Worm (Caenorhabditis elegans): Measurements from ENCODE around the gene uggt-1.

Gene uggt-1

DNA sequence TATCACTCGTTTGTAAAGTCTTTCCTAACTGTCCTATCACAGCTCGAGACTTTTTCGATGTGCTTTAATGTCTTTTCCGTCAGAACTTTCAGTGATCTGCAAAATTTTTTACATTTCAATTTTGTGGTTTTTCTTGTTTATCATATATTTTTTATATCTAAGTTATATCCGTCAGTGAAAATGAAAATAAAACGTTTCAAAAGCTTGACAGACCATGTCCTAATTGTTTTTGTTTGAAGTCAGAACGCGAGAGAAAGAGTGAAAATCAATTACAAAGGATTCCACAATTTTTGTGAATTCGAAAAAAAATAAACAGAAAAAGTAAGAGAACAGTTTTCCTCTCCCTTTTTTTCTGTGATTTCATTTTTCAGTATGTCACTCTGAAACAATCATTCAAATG is 47.4 kb upstream of the uggt-1 start, which contains the start of gene F46C8.1:
Gene F46C8.1 (plus strand): TSS at position 301 of the 400 bp plus-strand sequence.
- TF ChIP-seq nhr-237 (tag; optimal IDR thresholded peaks at IDR 0.05) (no peak), nhr-28 (tag; optimal IDR thresholded peaks at IDR 0.05) (no peak), ZK546.5 (tag; optimal IDR thresholded peaks at IDR 0.05) (no peak), pha-4 (tag; optimal IDR thresholded peaks at IDR 0.05) (no peak), fos-1 (tag; optimal IDR thresholded peaks at IDR 0.05) (no peak), nhr-67 (tag; optimal IDR thresholded peaks at IDR 0.05) (no peak), jun-1 (tag; optimal IDR thresholded peaks at IDR 0.05) (no peak)

DNA sequence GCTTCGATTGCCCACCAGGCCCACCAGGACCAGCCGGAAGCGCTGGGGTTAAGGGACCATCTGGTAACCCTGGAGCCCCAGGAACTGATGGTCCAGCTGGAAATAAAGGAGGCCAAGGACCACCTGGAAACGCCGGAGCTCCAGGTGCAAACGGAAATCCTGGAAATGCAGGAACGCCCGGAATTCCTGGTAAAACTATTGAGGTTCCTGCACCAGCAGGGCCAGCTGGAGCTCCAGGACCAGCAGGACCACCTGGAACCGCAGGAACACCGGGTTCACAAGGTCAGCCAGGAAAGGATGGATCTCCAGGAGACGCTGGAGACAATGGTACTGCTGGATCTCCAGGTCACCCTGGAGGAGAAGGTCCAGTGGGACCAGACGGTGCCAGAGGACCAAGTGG is 46.9 kb upstream of the uggt-1 start:
- no peak for TF ChIP-seq nhr-237 (tag; optimal IDR thresholded peaks at IDR 0.05)
- TF ChIP-seq unc-39 (tag; optimal IDR thresholded peaks at IDR 0.05): no peak
- no peak for TF ChIP-seq nhr-28 (tag; optimal IDR thresholded peaks at IDR 0.05)
- no peak for TF ChIP-seq ceh-28 (tag; optimal IDR thresholded peaks at IDR 0.05)
- TF ChIP-seq egl-5 (tag; optimal IDR thresholded peaks at IDR 0.05): no peak
- no peak for TF ChIP-seq lsy-12 (tag; optimal IDR thresholded peaks at IDR 0.05)
- no peak for TF ChIP-seq ztf-11 (tag; optimal IDR thresholded peaks at IDR 0.05)
- no peak for TF ChIP-seq nhr-11 (tag; optimal IDR thresholded peaks at IDR 0.05)
- no peak for TF ChIP-seq elt-1 (tag; optimal IDR thresholded peaks at IDR 0.05)

DNA sequence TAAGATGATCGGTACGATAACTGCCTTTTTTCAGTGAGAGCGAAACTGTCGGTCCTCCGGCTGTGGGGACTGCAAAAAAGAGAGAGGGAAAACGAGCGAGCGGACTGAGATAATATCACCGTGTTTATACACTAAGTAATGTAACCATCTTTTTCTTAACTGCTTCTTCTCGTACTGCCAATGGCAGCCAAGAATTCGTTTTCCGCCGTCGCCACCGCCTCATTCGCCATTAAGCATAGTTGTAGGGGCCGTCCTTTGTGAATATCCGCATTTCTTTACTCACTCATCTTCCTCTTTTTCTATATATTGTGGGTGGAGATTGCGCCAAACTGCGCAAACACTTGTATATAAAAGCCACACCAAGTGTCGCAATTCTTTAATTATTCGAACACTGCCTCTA is 45.7 kb upstream of the uggt-1 start, which contains the start of gene col-174:
Gene col-174 (plus strand): TSS at position 301 of the 400 bp plus-strand sequence.
- TF ChIP-seq nhr-67 (tag; optimal IDR thresholded peaks at IDR 0.05) (no peak), nhr-43 (tag; optimal IDR thresholded peaks at IDR 0.05; ENCODE audit: poor library complexity, severe bottlenecking) (no peak), egl-5 (tag; optimal IDR thresholded peaks at IDR 0.05) (no peak), daf-12 (tag; optimal IDR thresholded peaks at IDR 0.05) (no peak), eor-1 (tag; optimal IDR thresholded peaks at IDR 0.05) (no peak), fkh-2 (tag; optimal IDR thresholded peaks at IDR 0.05) (no peak)

DNA sequence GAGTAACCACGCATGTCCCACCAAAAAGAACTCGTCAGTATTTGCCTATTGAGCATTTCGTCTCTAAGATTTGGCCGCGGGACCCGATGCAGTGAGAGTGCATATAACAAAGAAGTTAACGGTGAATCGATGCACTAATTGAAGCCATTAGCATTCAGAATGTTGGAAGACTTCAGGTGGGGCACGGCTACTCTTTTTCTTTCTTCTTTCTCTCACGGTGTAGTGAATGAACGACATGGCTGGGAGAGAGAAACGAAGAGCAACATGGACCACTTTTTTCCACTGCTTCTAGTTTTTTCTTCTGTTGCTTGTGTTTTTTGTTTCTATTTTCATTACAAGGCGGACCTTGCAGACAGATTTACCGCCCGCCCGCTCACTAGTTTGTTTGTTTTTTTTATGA is 40.3 kb upstream of the uggt-1 start:
- no peak for TF ChIP-seq pqm-1 (tag; optimal IDR thresholded peaks at IDR 0.05)
- no peak for TF ChIP-seq nhr-237 (tag; optimal IDR thresholded peaks at IDR 0.05)
- no peak for TF ChIP-seq fos-1 (tag; optimal IDR thresholded peaks at IDR 0.05)
- TF ChIP-seq ztf-4 (tag; optimal IDR thresholded peaks at IDR 0.05): no peak
- TF ChIP-seq nhr-43 (tag; optimal IDR thresholded peaks at IDR 0.05; ENCODE audit: poor library complexity, severe bottlenecking): no peak
- no peak for TF ChIP-seq ceh-82 (tag; optimal IDR thresholded peaks at IDR 0.05)
- no peak for TF ChIP-seq hmg-11 (tag; optimal IDR thresholded peaks at IDR 0.05)
- no peak for TF ChIP-seq nhr-77 (tag; optimal IDR thresholded peaks at IDR 0.05)
- no peak for TF ChIP-seq egl-27 (tag; optimal IDR thresholded peaks at IDR 0.05)
- TF ChIP-seq lin-39 (tag; optimal IDR thresholded peaks at IDR 0.05): no peak
- TF ChIP-seq ZK546.5 (tag; optimal IDR thresholded peaks at IDR 0.05): no peak
- TF ChIP-seq ama-1 (optimal IDR thresholded peaks at IDR 0.05): no peak
- TF ChIP-seq zag-1 (tag; optimal IDR thresholded peaks at IDR 0.05): no peak
- no peak for TF ChIP-seq lsy-12 (tag; optimal IDR thresholded peaks at IDR 0.05)
- no peak for TF ChIP-seq nhr-25 (tag; optimal IDR thresholded peaks at IDR 0.05)
- TF ChIP-seq fkh-2 (tag; optimal IDR thresholded peaks at IDR 0.05): no peak
- TF ChIP-seq skn-1 (tag; optimal IDR thresholded peaks at IDR 0.05): no peak

DNA sequence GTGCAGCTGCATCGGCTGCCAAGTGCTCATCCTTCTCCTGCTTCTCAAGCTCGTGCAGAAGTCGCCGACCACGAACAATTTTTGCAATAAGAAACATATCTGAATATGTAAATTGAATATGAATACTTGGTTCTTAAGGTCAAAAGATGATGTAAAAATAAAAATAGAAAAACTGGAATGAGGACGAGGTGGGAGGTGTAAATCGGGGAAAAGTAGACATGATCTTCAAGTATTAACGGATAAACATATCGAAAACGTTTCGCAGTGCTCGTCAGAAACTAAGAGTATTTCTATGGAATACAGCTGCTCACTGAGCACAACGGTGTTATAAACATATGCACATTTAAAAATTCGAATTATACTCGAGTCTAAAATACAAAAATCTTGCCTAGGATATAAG is 39.3 kb upstream of the uggt-1 start, which contains the start of gene glb-16:
Gene glb-16 (minus strand): TSS at position 101 of the 400 bp plus-strand sequence.
- TF ChIP-seq mml-1 (tag; optimal IDR thresholded peaks at IDR 0.05): no peak
- no peak for TF ChIP-seq ceh-82 (tag; optimal IDR thresholded peaks at IDR 0.05)
- no peak for TF ChIP-seq jun-1 (tag; optimal IDR thresholded peaks at IDR 0.05)
- no peak for TF ChIP-seq ceh-28 (tag; optimal IDR thresholded peaks at IDR 0.05)
- no peak for TF ChIP-seq R02D3.7 (tag; optimal IDR thresholded peaks at IDR 0.05)
- TF ChIP-seq pha-4 (tag; optimal IDR thresholded peaks at IDR 0.05): no peak
- no peak for TF ChIP-seq unc-62 (GFP tag; optimal IDR thresholded peaks at IDR 0.05)
- TF ChIP-seq ztf-11 (tag; optimal IDR thresholded peaks at IDR 0.05): no peak

DNA sequence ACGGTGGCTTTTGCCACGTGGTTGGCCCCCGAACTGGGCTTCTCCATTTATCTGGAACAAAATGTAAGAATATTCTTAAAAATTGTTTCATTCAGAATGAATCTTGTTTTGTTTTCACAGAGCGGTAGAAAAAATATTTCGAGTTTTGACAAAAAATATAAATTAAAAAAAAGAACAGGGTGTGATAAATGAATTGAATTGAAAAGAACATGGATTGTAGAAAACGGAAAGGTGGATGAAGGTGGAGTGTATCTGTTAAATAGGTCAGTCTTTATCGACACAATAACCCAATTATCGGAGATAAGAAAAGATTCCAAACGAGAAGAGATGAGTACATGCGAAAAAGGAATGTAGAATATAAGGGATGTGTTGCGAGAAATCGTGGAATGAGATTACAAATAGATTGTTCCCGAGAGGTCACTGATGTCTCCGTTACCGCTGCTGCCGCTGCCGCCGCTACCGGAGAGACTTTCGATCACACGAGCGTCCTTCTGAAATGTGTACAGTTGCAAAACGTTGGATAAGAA is 37.0 kb upstream of the uggt-1 start, which contains the start of gene dpy-7:
Gene dpy-7 (minus strand): TSS at position 51 of the 527 bp plus-strand sequence.
- TF ChIP-seq nhr-43 (tag; optimal IDR thresholded peaks at IDR 0.05; ENCODE audit: poor library complexity, severe bottlenecking): peak; percentile 26
- TF ChIP-seq nhr-28 (tag; optimal IDR thresholded peaks at IDR 0.05): no peak
- TF ChIP-seq nhr-23 (tag; optimal IDR thresholded peaks at IDR 0.05): peak; percentile 98
- TF ChIP-seq hmg-11 (tag; optimal IDR thresholded peaks at IDR 0.05): no peak
- TF ChIP-seq unc-62 (GFP tag; optimal IDR thresholded peaks at IDR 0.05): no peak
